Worm (Caenorhabditis elegans) whole organism, L1 larva: ENCODE results near the gene Y38F2AR.3.

ENCODE experiments used
- C04F5.9 ChIP-seq: sonication (generic microtip); optimal IDR thresholded peaks from 2 replicates; lab custom pipeline; 2016; ENCODE audit warnings: missing genetic modification characterization, missing compliant biosample characterization
- C16A3.4 ChIP-seq: fragments of 150-350 bp; optimal IDR thresholded peaks from 2 replicates; lab custom pipeline; 2014; ENCODE audit warnings: missing biosample characterization, missing genetic modification characterization
- C34B4.2 ChIP-seq: sonication (generic microtip); optimal IDR thresholded peaks from 2 replicates; lab custom pipeline; 2017; ENCODE audit warnings: mild to moderate bottlenecking, missing genetic modification characterization, missing compliant biosample characterization
- aly-2 ChIP-seq: fragments of 150-350 bp; optimal IDR thresholded peaks from 2 replicates; lab custom pipeline; 2014; ENCODE audit warnings: missing biosample characterization, missing genetic modification characterization
- blmp-1 ChIP-seq: fragments of 150-350 bp; optimal IDR thresholded peaks from 2 replicates; lab custom pipeline; 2014; ENCODE audit warnings: missing biosample characterization, missing genetic modification characterization
- ceh-88 ChIP-seq: fragments of 200-800 bp; sonication (Bioruptor generic); IDR thresholded peaks from 2 replicates; pipeline ENCODE4 v1.3.6; 2022; ENCODE audit warnings: missing genetic modification characterization, missing compliant biosample characterization
- ceh-90 ChIP-seq: sonication (generic microtip); optimal IDR thresholded peaks from 2 replicates; lab custom pipeline; 2016; ENCODE audit warnings: missing genetic modification characterization, missing compliant biosample characterization
- dpl-1 ChIP-seq, 3 experiments: fragments of 150-350 bp in 2 of 3; sonication (generic microtip) in 1 of 3; optimal IDR thresholded peaks; 2 replicates each; lab custom pipeline; 2014 to 2017; ENCODE audit warnings: missing biosample characterization in 3 of 3, missing genetic modification characterization in 3 of 3, missing genetic modification reagents in 3 of 3
- dsc-1 ChIP-seq: sonication (generic microtip); optimal IDR thresholded peaks from 2 replicates; lab custom pipeline; 2016; ENCODE audit warnings: mild to moderate bottlenecking, missing genetic modification characterization, missing compliant biosample characterization
- efl-1 ChIP-seq, 4 experiments: fragments of 150-350 bp; optimal IDR thresholded peaks in 3 of 4; peaks in 1 of 4; 1 replicate in 1 of 4; 2 replicates in 3 of 4; lab custom pipeline; 2014; ENCODE audit warnings: missing biosample characterization in 2 of 4, missing genetic modification characterization in 2 of 4, missing genetic modification reagents in 2 of 4
- egl-27 ChIP-seq, 2 experiments: fragments of 150-350 bp in 1 of 2; sonication (generic microtip); optimal IDR thresholded peaks; 3 replicates each; lab custom pipeline; 2017 to 2018; ENCODE audit warnings: missing biosample characterization in 2 of 2, missing genetic modification characterization in 2 of 2, missing genetic modification reagents in 2 of 2
- elt-2 ChIP-seq: sonication (generic microtip); optimal IDR thresholded peaks from 2 replicates; lab custom pipeline; 2016; ENCODE audit warnings: missing genetic modification characterization, mild to moderate bottlenecking, inconsistent platforms, missing compliant biosample characterization, missing genetic modification reagents
- elt-3 ChIP-seq, 6 experiments: fragments of 150-350 bp in 1 of 6; sonication (generic microtip); optimal IDR thresholded peaks; 2 replicates each; lab custom pipeline; 2017 to 2018; ENCODE audit warnings: missing biosample characterization in 6 of 6, missing genetic modification characterization in 6 of 6, inconsistent platforms in 1 of 6
- fkh-4 ChIP-seq: sonication (generic microtip); optimal IDR thresholded peaks from 2 replicates; lab custom pipeline; 2016; ENCODE audit warnings: missing compliant biosample characterization, missing genetic modification characterization, borderline replicate concordance
- grh-1 ChIP-seq: fragments of 200-800 bp; sonication (Bioruptor generic); IDR thresholded peaks from 2 replicates; pipeline ENCODE4 v1.3.6; 2022; ENCODE audit warnings: missing genetic modification reagents, missing genetic modification characterization, missing compliant biosample characterization
- hlh-17 ChIP-seq: fragments of 200-800 bp; sonication (Bioruptor generic); optimal IDR thresholded peaks from 2 replicates; lab custom pipeline; 2018; ENCODE audit warnings: missing genetic modification characterization, mild to moderate bottlenecking, missing compliant biosample characterization, moderate library complexity, borderline replicate concordance
- hpl-2 ChIP-seq: fragments of 150-350 bp; optimal IDR thresholded peaks from 2 replicates; lab custom pipeline; 2014; ENCODE audit warnings: missing biosample characterization, missing genetic modification reagents, missing genetic modification characterization
- irx-1 ChIP-seq: sonication (generic microtip); optimal IDR thresholded peaks from 2 replicates; lab custom pipeline; 2016; ENCODE audit warnings: missing genetic modification characterization, missing compliant biosample characterization
- jun-1 ChIP-seq: fragments of 150-350 bp; optimal IDR thresholded peaks from 2 replicates; lab custom pipeline; 2014; ENCODE audit warnings: missing biosample characterization, missing genetic modification reagents, missing genetic modification characterization
- lin-14 ChIP-seq: fragments of 200-800 bp; sonication (Bioruptor generic); optimal IDR thresholded peaks from 2 replicates; lab custom pipeline; 2018; ENCODE audit warnings: mild to moderate bottlenecking, missing genetic modification characterization, moderate library complexity, missing compliant biosample characterization
- lin-15B ChIP-seq: fragments of 150-350 bp; sonication (generic microtip); optimal IDR thresholded peaks from 3 replicates; lab custom pipeline; 2014; ENCODE audit warnings: missing biosample characterization, missing genetic modification characterization
- lin-35 ChIP-seq, 2 experiments: fragments of 150-350 bp; optimal IDR thresholded peaks; 2 replicates each; lab custom pipeline; 2014; ENCODE audit warnings: missing biosample characterization in 2 of 2, missing genetic modification characterization in 2 of 2, missing genetic modification reagents in 2 of 2
- lsy-2 ChIP-seq, 2 experiments: fragments of 150-350 bp; optimal IDR thresholded peaks; 2 replicates each; lab custom pipeline; 2014; ENCODE audit warnings: missing biosample characterization in 2 of 2, missing genetic modification characterization in 2 of 2
- mdl-1 ChIP-seq, 2 experiments: fragments of 150-350 bp; optimal IDR thresholded peaks; 2 replicates each; lab custom pipeline; 2014 to 2017; ENCODE audit warnings: missing biosample characterization in 2 of 2, missing genetic modification characterization in 2 of 2, inconsistent platforms in 1 of 2
- mef-2 ChIP-seq: fragments of 150-350 bp; optimal IDR thresholded peaks from 2 replicates; lab custom pipeline; 2014; ENCODE audit warnings: missing biosample characterization, missing genetic modification characterization
- mep-1 ChIP-seq: fragments of 150-350 bp; optimal IDR thresholded peaks from 2 replicates; lab custom pipeline; 2014; ENCODE audit warnings: missing biosample characterization, missing genetic modification characterization
- nhr-11 ChIP-seq: fragments of 150-350 bp; optimal IDR thresholded peaks from 2 replicates; lab custom pipeline; 2014; ENCODE audit warnings: missing biosample characterization, missing genetic modification characterization
- nhr-19 ChIP-seq: fragments of 200-800 bp; sonication (Bioruptor generic); conservative IDR thresholded peaks from 2 replicates; pipeline ENCODE4 v1.3.6; 2022; ENCODE audit warnings: missing genetic modification characterization, missing compliant biosample characterization
- nhr-20 ChIP-seq: sonication (generic microtip); optimal IDR thresholded peaks from 2 replicates; lab custom pipeline; 2016; ENCODE audit warnings: mild to moderate bottlenecking, missing genetic modification characterization, missing compliant biosample characterization
- nhr-237 ChIP-seq: fragments of 150-350 bp; optimal IDR thresholded peaks from 2 replicates; lab custom pipeline; 2014; ENCODE audit warnings: missing biosample characterization, missing genetic modification characterization
- nhr-47 ChIP-seq: sonication (generic microtip); optimal IDR thresholded peaks from 2 replicates; lab custom pipeline; 2016; ENCODE audit warnings: mild to moderate bottlenecking, missing genetic modification characterization, moderate library complexity, missing compliant biosample characterization
- nhr-77 ChIP-seq: fragments of 150-350 bp; optimal IDR thresholded peaks from 2 replicates; lab custom pipeline; 2014; ENCODE audit warnings: missing biosample characterization, missing genetic modification characterization
- nhr-84 ChIP-seq: sonication (generic microtip); optimal IDR thresholded peaks from 2 replicates; lab custom pipeline; 2017; ENCODE audit warnings: missing biosample characterization, missing genetic modification characterization
- nhr-90 ChIP-seq: sonication (generic microtip); optimal IDR thresholded peaks from 2 replicates; lab custom pipeline; 2016; ENCODE audit warnings: mild to moderate bottlenecking, missing genetic modification characterization, missing compliant biosample characterization; ENCODE audit not compliant: poor library complexity
- pax-3 ChIP-seq: fragments of 200-800 bp; sonication (Bioruptor generic); optimal IDR thresholded peaks from 2 replicates; lab custom pipeline; 2018; ENCODE audit warnings: mild to moderate bottlenecking, missing genetic modification characterization, moderate library complexity, missing compliant biosample characterization
- rnt-1 ChIP-seq: sonication (generic microtip); optimal IDR thresholded peaks from 2 replicates; lab custom pipeline; 2016; ENCODE audit warnings: mild to moderate bottlenecking, missing genetic modification characterization, moderate library complexity, missing compliant biosample characterization
- snu-23 ChIP-seq: sonication (generic microtip); optimal IDR thresholded peaks from 2 replicates; lab custom pipeline; 2016; ENCODE audit warnings: missing genetic modification characterization, missing compliant biosample characterization
- sptf-1 ChIP-seq: fragments of 150-350 bp; optimal IDR thresholded peaks from 2 replicates; lab custom pipeline; 2014; ENCODE audit warnings: missing biosample characterization, missing genetic modification characterization
- sup-37 ChIP-seq: fragments of 200-800 bp; sonication (Bioruptor generic); optimal IDR thresholded peaks from 2 replicates; lab custom pipeline; 2018; ENCODE audit warnings: mild to moderate bottlenecking, missing genetic modification characterization, missing compliant biosample characterization
- tbx-2 ChIP-seq: sonication (generic microtip); optimal IDR thresholded peaks from 2 replicates; lab custom pipeline; 2016; ENCODE audit warnings: missing genetic modification characterization, missing compliant biosample characterization
- unc-130 ChIP-seq: fragments of 150-350 bp; optimal IDR thresholded peaks from 2 replicates; lab custom pipeline; 2017; ENCODE audit warnings: missing biosample characterization, missing genetic modification characterization, inconsistent platforms
- unc-30 ChIP-seq: sonication (generic microtip); optimal IDR thresholded peaks from 2 replicates; lab custom pipeline; 2017; ENCODE audit warnings: missing biosample characterization, missing genetic modification characterization
- unc-62 ChIP-seq: fragments of 150-350 bp; optimal IDR thresholded peaks from 2 replicates; lab custom pipeline; 2014; ENCODE audit warnings: missing biosample characterization, missing genetic modification reagents, missing genetic modification characterization
- xbp-1 ChIP-seq: sonication (generic microtip); optimal IDR thresholded peaks from 2 replicates; lab custom pipeline; 2016; ENCODE audit warnings: missing genetic modification characterization, missing compliant biosample characterization
- zip-4 ChIP-seq: fragments of 200-800 bp; sonication (Bioruptor generic); optimal IDR thresholded peaks from 2 replicates; lab custom pipeline; 2018; ENCODE audit warnings: mild to moderate bottlenecking, missing genetic modification characterization, moderate library complexity, missing compliant biosample characterization
- ztf-4 ChIP-seq: fragments of 150-350 bp; optimal IDR thresholded peaks from 2 replicates; lab custom pipeline; 2014; ENCODE audit warnings: missing biosample characterization, missing genetic modification characterization

Y38F2AR.3 gene

ce11 chrIV:2408437-2408836 is 24.6 kb downstream of the Y38F2AR.3 start (continued):
- TF ChIP-seq sup-37, result peak; percentile 53
- TF ChIP-seq nhr-237 (tag; lab: Kevin White, UChicago), result peak; percentile 23
- TF ChIP-seq C34B4.2, result no peak
- TF ChIP-seq ceh-88 (GFP tag; lab: Robert Waterston, UW), result no peak
- TF ChIP-seq zip-4, result peak; percentile 48
- peak; percentile 76 to 88 for TF ChIP-seq lsy-2 (tag; optimal IDR thresholded peaks at IDR 0.05; lab: Kevin White, UChicago)
- no peak for TF ChIP-seq nhr-11
- TF ChIP-seq C16A3.4 (tag; lab: Kevin White, UChicago), result peak; percentile 89
- TF ChIP-seq dpl-1 (GFP tag; optimal IDR thresholded peaks at IDR 0.05; lab: Kevin White, UChicago), result peak; percentile 54 to 71 (median 64)
- TF ChIP-seq hpl-2, result peak; percentile 70
- peak; percentile 17 for TF ChIP-seq unc-130 (tag; lab: Kevin White, UChicago)
- TF ChIP-seq xbp-1 (tag; lab: Kevin White, UChicago), result peak; percentile 76
- TF ChIP-seq hlh-17 (GFP tag; lab: Kevin White, UChicago), result no peak
- TF ChIP-seq mep-1 (tag; lab: Kevin White, UChicago), result peak; percentile 93
- peak; percentile 30 for TF ChIP-seq lin-15B
- peak; percentile 69 to 76 for TF ChIP-seq efl-1 (optimal IDR thresholded peaks at IDR 0.05; lab: Kevin White, UChicago)
- TF ChIP-seq efl-1 (GFP tag; optimal IDR thresholded peaks at IDR 0.05 in 1 of 2; lab: Kevin White, UChicago), result peak; percentile 69 to 98
- no peak for TF ChIP-seq fkh-4
- peak; percentile 82 for TF ChIP-seq tbx-2 (tag; lab: Kevin White, UChicago)
- TF ChIP-seq C04F5.9 (tag; lab: Kevin White, UChicago), result peak; percentile 70
- peak; percentile 80 for TF ChIP-seq nhr-19 (GFP tag; lab: Robert Waterston, UW)
- TF ChIP-seq unc-62 (GFP tag; lab: Kevin White, UChicago), result no peak
- TF ChIP-seq sptf-1, result no peak
- peak; percentile 48 for TF ChIP-seq ceh-90 (tag; lab: Kevin White, UChicago)
- peak; percentile 76 for TF ChIP-seq aly-2 (tag; lab: Kevin White, UChicago)
- TF ChIP-seq irx-1, result peak; percentile 80
- TF ChIP-seq mdl-1 (tag; optimal IDR thresholded peaks at IDR 0.05; lab: Kevin White, UChicago), result peak in 1 of 2 experiments; percentile 70
- peak; percentile 89 for TF ChIP-seq dsc-1
- peak; percentile 91 for TF ChIP-seq nhr-47 (tag; lab: Kevin White, UChicago)
- peak; percentile 81 for TF ChIP-seq jun-1 (tag; lab: Kevin White, UChicago)
- TF ChIP-seq pax-3 (tag; lab: Kevin White, UChicago), result peak; percentile 64

DNA sequence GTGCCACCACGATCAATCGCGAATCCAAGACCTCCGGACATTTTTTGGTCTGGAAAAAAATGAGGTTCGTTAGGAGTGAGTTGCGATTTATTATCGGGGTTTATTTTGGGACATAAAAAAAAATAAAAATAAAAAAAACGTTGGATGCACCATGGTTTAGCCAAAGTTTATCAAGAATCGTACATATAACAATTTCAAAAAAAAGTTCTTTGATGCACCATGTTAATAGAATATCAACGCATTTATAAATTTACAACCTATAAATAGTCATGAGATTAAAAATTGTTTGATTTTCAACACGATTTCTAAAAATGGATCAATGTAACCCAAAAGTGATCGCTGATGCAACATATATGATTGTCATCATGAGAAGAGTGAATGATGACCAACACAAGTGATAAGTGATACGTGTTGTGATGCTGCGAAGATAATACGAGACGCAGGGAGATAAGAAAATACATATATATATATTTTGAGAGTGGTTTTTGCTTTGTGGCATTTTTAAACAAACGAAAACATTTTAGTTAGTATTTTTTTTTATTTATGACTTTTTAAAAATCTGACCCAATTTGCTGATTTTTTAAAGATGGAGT is 28.7 kb downstream of the Y38F2AR.3 start, which contains the start of gene Y38F2AR.12:
TSS of gene Y38F2AR.12 (minus strand) at position 51 of the 593 bp plus-strand sequence.
- TF ChIP-seq jun-1 (tag; lab: Kevin White, UChicago), result no peak
- no peak for TF ChIP-seq rnt-1
- no peak for TF ChIP-seq sup-37
- TF ChIP-seq unc-30 (tag; lab: Kevin White, UChicago), result no peak
- no peak for TF ChIP-seq nhr-90
- no peak for TF ChIP-seq nhr-84 (tag; lab: Kevin White, UChicago)
- TF ChIP-seq lin-14 (GFP tag; lab: Kevin White, UChicago), result peak; percentile 14
- no peak for TF ChIP-seq dsc-1
- peak; percentile 13 for TF ChIP-seq snu-23 (GFP tag; lab: Kevin White, UChicago)
- no peak for TF ChIP-seq egl-27 (tag; optimal IDR thresholded peaks at IDR 0.05; lab: Kevin White, UChicago)
- no peak for TF ChIP-seq nhr-19 (GFP tag; lab: Robert Waterston, UW)
- peak in 1 of 2 experiments; percentile 17 for TF ChIP-seq lin-35 (GFP tag; optimal IDR thresholded peaks at IDR 0.05; lab: Kevin White, UChicago)
- no peak for TF ChIP-seq grh-1
- TF ChIP-seq mef-2 (tag; lab: Kevin White, UChicago), result no peak
- TF ChIP-seq blmp-1 (tag; lab: Kevin White, UChicago), result peak; percentile 24
- no peak for TF ChIP-seq efl-1 (optimal IDR thresholded peaks at IDR 0.05; lab: Kevin White, UChicago)
- TF ChIP-seq efl-1 (GFP tag; optimal IDR thresholded peaks at IDR 0.05 in 1 of 2; lab: Kevin White, UChicago), result peak in 1 of 2 experiments; percentile 12
- peak in 1 of 6 experiments; percentile 36 for TF ChIP-seq elt-3 (tag; optimal IDR thresholded peaks at IDR 0.05; lab: Kevin White, UChicago)
- TF ChIP-seq ztf-4 (tag; lab: Kevin White, UChicago), result no peak
- TF ChIP-seq elt-2, result peak; percentile 1
- no peak for TF ChIP-seq hpl-2
- peak; percentile 29 for TF ChIP-seq nhr-20
- TF ChIP-seq ceh-88 (GFP tag; lab: Robert Waterston, UW), result no peak
- no peak for TF ChIP-seq nhr-77 (tag; lab: Kevin White, UChicago)
